Worm (Caenorhabditis elegans) whole organism, L4 larva: ENCODE results near the gene rgs-2.

Experiments used
- ZK546.5 ChIP-seq, 2 experiments: sonication (generic microtip); optimal IDR thresholded peaks; 2 replicates each; lab custom pipeline; 2017; ENCODE audit warnings: missing biosample characterization in 2 of 2, missing genetic modification characterization in 2 of 2
- ama-1 ChIP-seq: fragments of 150-350 bp; optimal IDR thresholded peaks from 2 replicates; lab custom pipeline; 2014; ENCODE audit warnings: inconsistent platforms, mixed read lengths
- ces-1 ChIP-seq: fragments of 150-350 bp; sonication (generic microtip); optimal IDR thresholded peaks from 4 replicates; lab custom pipeline; 2014; ENCODE audit warnings: missing biosample characterization, missing genetic modification reagents, missing genetic modification characterization
- nhr-11 ChIP-seq: fragments of 150-350 bp; optimal IDR thresholded peaks from 2 replicates; lab custom pipeline; 2014; ENCODE audit warnings: missing biosample characterization, missing genetic modification characterization

- TF ChIP-seq ZK546.5 (tag; optimal IDR thresholded peaks at IDR 0.05; lab: Kevin White, UChicago) (no peak), nhr-11 (no peak), ces-1 (GFP tag; lab: Kevin White, UChicago) (no peak), ama-1 (no peak)
Observed at ce11 chrX:12663537-12663936, 48.9 kb upstream of the rgs-2 start, which contains the start of gene nlp-76.
